Fruit fly (Drosophila melanogaster): ENCODE results near the gene CG9386.

CG9386 gene

DNA sequence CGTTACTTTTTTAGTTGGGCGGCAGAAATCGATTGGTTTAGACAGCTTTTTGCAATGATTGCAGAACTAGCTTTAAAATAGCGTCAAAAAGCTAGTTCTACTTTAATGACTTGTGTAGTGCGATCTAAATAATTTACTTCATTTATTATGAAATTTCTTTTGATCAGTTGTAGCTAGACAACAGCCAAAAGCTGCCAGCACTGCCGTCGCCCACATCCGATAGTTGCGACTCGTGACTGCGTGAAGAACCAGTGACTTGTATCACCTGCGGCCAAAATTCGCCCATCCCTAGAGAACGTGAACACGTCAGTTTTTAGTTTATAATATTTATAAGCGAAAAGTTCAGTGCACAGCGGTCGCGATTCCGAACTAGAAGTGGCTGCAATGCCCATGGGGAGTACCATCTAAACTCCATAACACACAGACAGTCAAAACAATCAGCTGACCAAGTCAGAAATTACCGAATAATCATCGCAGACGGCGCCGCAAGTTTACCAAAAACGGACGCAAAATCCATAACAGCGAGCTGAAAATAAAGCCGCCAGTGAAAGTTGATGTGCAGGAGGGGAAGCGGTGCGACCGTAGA is 31.5 kb upstream of the CG9386 start, which contains the start of gene P58IPK (continued):
- TF ChIP-seq pho (GFP tag; optimal IDR thresholded peaks at IDR 0.05) (peak; percentile 75), CG17361 (GFP tag; IDR thresholded peaks at IDR 0.05) (peak; percentile 75), Camta (GFP tag; optimal IDR thresholded peaks at IDR 0.05) (peak; percentile 41), NC2β (GFP tag; optimal IDR thresholded peaks at IDR 0.05) (peak; percentile 47), pan (optimal IDR thresholded peaks at IDR 0.05) (no peak), pan (GFP tag; optimal IDR thresholded peaks at IDR 0.05 in 1 of 2, IDR thresholded peaks at IDR 0.05 in 1 of 2) (peak in 1 of 2 experiments; percentile 44), fd3F (GFP tag; optimal IDR thresholded peaks at IDR 0.05) (no peak), CG9609 (GFP tag; optimal IDR thresholded peaks at IDR 0.05) (peak; percentile 69), so (GFP tag; IDR thresholded peaks at IDR 0.05) (no peak), zfh1 (GFP tag; IDR thresholded peaks at IDR 0.05) (peak; percentile 75; the same call in 2 of the 3 replicates), Max (GFP tag; optimal IDR thresholded peaks at IDR 0.05) (peak; percentile 56), CG4617 (GFP tag; optimal IDR thresholded peaks at IDR 0.05; ENCODE audit: borderline replicate concordance) (peak; percentile 79), lmd (GFP tag; IDR thresholded peaks at IDR 0.05) (peak; percentile 66; the same call in 1 of the 2 replicates), CG13624 (GFP tag; optimal IDR thresholded peaks at IDR 0.05) (peak; percentile 85), phol (tag; optimal IDR thresholded peaks at IDR 0.05) (peak; percentile 66), sna (GFP tag; IDR thresholded peaks at IDR 0.05; ENCODE audit: partially characterized antibody) (peak; percentile 92), CG33213 (GFP tag; optimal IDR thresholded peaks at IDR 0.05) (peak; percentile 74), hkb (optimal IDR thresholded peaks at IDR 0.05) (no peak), hkb (GFP tag; IDR thresholded peaks at IDR 0.05) (peak; percentile 49; the same call in 1 of the 2 replicates), tin (GFP tag; optimal IDR thresholded peaks at IDR 0.05) (peak; percentile 69), CG15479 (GFP tag; optimal IDR thresholded peaks at IDR 0.05) (no peak), CG13775 (GFP tag; optimal IDR thresholded peaks at IDR 0.05) (peak; percentile 36), pnt (GFP tag; optimal IDR thresholded peaks at IDR 0.05) (peak; percentile 54), Chrac-16 (GFP tag; optimal IDR thresholded peaks at IDR 0.05) (peak; percentile 75), Opbp (GFP tag; IDR thresholded peaks at IDR 0.05; ENCODE audit: partially characterized antibody) (peak; percentile 96), CG12236 (GFP tag; optimal IDR thresholded peaks at IDR 0.05) (no peak), CG15514 (GFP tag; optimal IDR thresholded peaks at IDR 0.05) (peak; percentile 98), CG10565 (GFP tag; optimal IDR thresholded peaks at IDR 0.05) (no peak), CG7745 (tag; optimal IDR thresholded peaks at IDR 0.05) (no peak), CG9876 (GFP tag; optimal IDR thresholded peaks at IDR 0.05) (peak; percentile 57), eyg (GFP tag; optimal IDR thresholded peaks at IDR 0.05) (peak; percentile 42), Ets97D (GFP tag; optimal IDR thresholded peaks at IDR 0.05) (peak; percentile 90), CG31365 (tag; optimal IDR thresholded peaks at IDR 0.05) (no peak), CG16863 (GFP tag; optimal IDR thresholded peaks at IDR 0.05) (peak; percentile 45), mam (GFP tag; optimal IDR thresholded peaks at IDR 0.05) (peak; percentile 85), CG2120 (GFP tag; optimal IDR thresholded peaks at IDR 0.05) (peak; percentile 87), hb (GFP tag; IDR thresholded peaks at IDR 0.05; ENCODE audit: partially characterized antibody) (peak; percentile 90), B-H2 (GFP tag; optimal IDR thresholded peaks at IDR 0.05) (peak; percentile 48), ERR (GFP tag; optimal IDR thresholded peaks at IDR 0.05) (peak; percentile 61), Ets65A (GFP tag) (peak; percentile 98), Hand (GFP tag; optimal IDR thresholded peaks at IDR 0.05) (no peak), nerfin-1 (tag; optimal IDR thresholded peaks at IDR 0.05) (peak; percentile 11), CG3281 (GFP tag; optimal IDR thresholded peaks at IDR 0.05) (peak; percentile 31), CG12299 (tag; optimal IDR thresholded peaks at IDR 0.05) (peak; percentile 26), CG4282 (GFP tag; optimal IDR thresholded peaks at IDR 0.05) (peak; percentile 0), Fer3 (tag; optimal IDR thresholded peaks at IDR 0.05) (peak; percentile 45), CG18764 (GFP tag; optimal IDR thresholded peaks at IDR 0.05) (peak; percentile 55), CG12942 (GFP tag; optimal IDR thresholded peaks at IDR 0.05) (peak; percentile 47), lbe (GFP tag; optimal IDR thresholded peaks at IDR 0.05) (peak; percentile 41), CG7271 (tag; optimal IDR thresholded peaks at IDR 0.05) (no peak), aop (GFP tag; IDR thresholded peaks at IDR 0.05) (no peak)

All from whole organism, embryonic.